Fruit fly (Drosophila melanogaster) ovary, adult (tissue): ENCODE data around the gene CG46463.

ENCODE experiments used
- CG17801 ChIP-seq: fragments of 200-800 bp; optimal IDR thresholded peaks from 2 replicates; lab custom pipeline; 2019; ENCODE audit warnings: missing biosample characterization, mild to moderate bottlenecking, missing genetic modification characterization, moderate library complexity; ENCODE audit not compliant: partially characterized antibody

The CG46463 gene

dm6 chr3L:3432656-3433344, 28.3 kb upstream of the CG46463 start:
- no peak for TF ChIP-seq CG17801 (GFP tag; lab: Kevin White, UChicago)

dm6 chr3L:3433955-3434354, 27.2 kb upstream of the CG46463 start:
- no peak for TF ChIP-seq CG17801 (GFP tag; lab: Kevin White, UChicago)

dm6 chr3L:3434882-3435281, 26.2 kb upstream of the CG46463 start:
- TF ChIP-seq CG17801 (GFP tag; lab: Kevin White, UChicago) = no peak

- TF ChIP-seq CG17801 (GFP tag; lab: Kevin White, UChicago) = no peak
These were observed 25.4 kb upstream of the CG46463 start for dm6 chr3L:3435531-3436309.

dm6 chr3L:3436838-3437663, 24.1 kb upstream of the CG46463 start:
- TF ChIP-seq CG17801 (GFP tag; lab: Kevin White, UChicago) = peak; percentile 79

dm6 chr3L:3437664-3438368, 23.3 kb upstream of the CG46463 start:
- TF ChIP-seq CG17801 (GFP tag; lab: Kevin White, UChicago) = no peak

- TF ChIP-seq CG17801 (GFP tag; lab: Kevin White, UChicago) = no peak
These were observed 22.6 kb upstream of the CG46463 start for dm6 chr3L:3438473-3438872.

- no peak for TF ChIP-seq CG17801 (GFP tag; lab: Kevin White, UChicago)
These were observed 21.5 kb upstream of the CG46463 start for dm6 chr3L:3439598-3439997.

- TF ChIP-seq CG17801 (GFP tag; lab: Kevin White, UChicago) = no peak
These were observed 21.0 kb upstream of the CG46463 start for dm6 chr3L:3440116-3440515.

dm6 chr3L:3441763-3442673, 19.1 kb upstream of the CG46463 start:
- no peak for TF ChIP-seq CG17801 (GFP tag; lab: Kevin White, UChicago)

- no peak for TF ChIP-seq CG17801 (GFP tag; lab: Kevin White, UChicago)
These were observed 18.2 kb upstream of the CG46463 start for dm6 chr3L:3442751-3443524.

- no peak for TF ChIP-seq CG17801 (GFP tag; lab: Kevin White, UChicago)
These were observed 16.8 kb upstream of the CG46463 start for dm6 chr3L:3444246-3444785.
